Worm (Caenorhabditis elegans): ENCODE results near the gene R10F2.5.
A peak's percentile ranks its signal among the peaks of the same experiment; 100 is the strongest.

- TF ChIP-seq ama-1 (optimal IDR thresholded peaks at IDR 0.05) = no peak
- no peak for TF ChIP-seq ceh-9 (tag; optimal IDR thresholded peaks at IDR 0.05)
- no peak for TF ChIP-seq F13H6.1 (tag; optimal IDR thresholded peaks at IDR 0.05)
- no peak for TF ChIP-seq nhr-232 (tag; optimal IDR thresholded peaks at IDR 0.05)
- no peak for TF ChIP-seq fkh-10 (GFP tag; optimal IDR thresholded peaks at IDR 0.05)
- TF ChIP-seq unc-55 (GFP tag; optimal IDR thresholded peaks at IDR 0.05) = no peak
- TF ChIP-seq elt-2 (tag; optimal IDR thresholded peaks at IDR 0.05) = peak; percentile 24
- TF ChIP-seq pag-3 (tag; optimal IDR thresholded peaks at IDR 0.05; ENCODE audit: borderline replicate concordance) = no peak
Observed at ce11 chrIII:2875946-2876345, 48.6 kb downstream of the R10F2.5 start.

Data from whole organism, late embryonic.